Worm (Caenorhabditis elegans): ENCODE results near the gene F54C9.7.

F54C9.7 gene

DNA sequence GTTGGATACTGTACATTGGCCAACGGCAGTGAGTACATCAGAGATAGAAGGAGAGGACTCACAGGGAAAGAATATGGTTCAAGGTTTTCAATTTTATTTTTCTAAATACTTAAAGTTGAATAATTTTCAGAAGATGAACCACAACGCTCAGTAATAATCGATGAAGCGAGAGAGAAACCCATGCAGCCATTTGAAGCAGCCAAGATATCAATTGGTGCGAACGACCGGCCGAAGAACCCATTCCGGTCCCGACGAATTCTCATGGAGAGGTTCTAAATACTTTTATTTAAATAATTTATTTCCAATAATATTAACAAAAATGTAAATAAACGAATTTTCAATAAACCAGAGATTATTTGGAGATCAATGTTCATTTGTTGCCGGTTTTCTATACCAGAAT is 27.0 kb downstream of the F54C9.7 start, which contains the start of gene pigg-1:
TSS of gene pigg-1 (minus strand) at position 101 of the 400 bp plus-strand sequence.
- TF ChIP-seq rec-8 (tag; optimal IDR thresholded peaks at IDR 0.05) = no peak
- no peak for TF ChIP-seq dpl-1 (GFP tag; optimal IDR thresholded peaks at IDR 0.05)
- no peak for TF ChIP-seq mes-4 (tag; optimal IDR thresholded peaks at IDR 0.05)
- no peak for TF ChIP-seq nhr-120 (GFP tag; IDR thresholded peaks at IDR 0.05)
- TF ChIP-seq him-1 (tag; optimal IDR thresholded peaks at IDR 0.05) = no peak
- TF ChIP-seq gei-17 (GFP tag; optimal IDR thresholded peaks at IDR 0.05) = no peak

DNA sequence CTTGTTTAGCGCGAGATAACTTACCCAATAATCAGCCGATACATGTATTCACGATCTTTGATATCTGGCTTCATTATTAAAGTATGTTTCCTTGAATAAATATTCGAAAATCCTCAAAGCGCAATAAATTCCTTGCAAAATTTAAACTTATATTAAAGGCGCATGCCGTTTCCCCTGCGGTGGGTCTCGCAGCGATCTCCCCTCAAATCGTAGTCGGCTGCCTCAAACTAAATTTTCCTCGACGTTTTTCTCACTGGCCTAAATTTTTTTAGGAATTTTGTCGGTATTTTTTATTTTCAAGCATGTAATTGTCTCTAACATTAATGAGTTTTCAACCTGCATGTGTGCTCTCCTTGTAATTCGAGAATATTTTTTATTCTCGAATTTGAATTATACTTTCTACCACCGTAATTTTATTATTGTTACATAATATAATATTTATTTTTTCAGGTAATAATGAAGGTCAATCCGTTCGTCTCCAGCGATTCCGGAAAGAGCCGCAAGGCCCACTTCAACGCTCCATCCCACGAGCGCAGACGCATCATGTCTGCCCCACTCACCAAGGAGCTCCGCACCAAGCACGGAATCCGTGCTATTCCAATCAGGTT is 29.3 kb downstream of the F54C9.7 start, which contains the start of the genes cpf-1 and rpl-26:
TSS of gene cpf-1 (minus strand) at position 104 of the 608 bp plus-strand sequence.
TSS of gene rpl-26 (plus strand) at position 449 of the 608 bp plus-strand sequence.
- TF ChIP-seq F33H1.4 (GFP tag; IDR thresholded peaks at IDR 0.05) (peak; percentile 88), snpc-1.1 (tag; optimal IDR thresholded peaks at IDR 0.05; ENCODE audit: insufficient read depth) (peak; percentile 54), ceh-91 (GFP tag; IDR thresholded peaks at IDR 0.05) (no peak), die-1 (tag; optimal IDR thresholded peaks at IDR 0.05) (no peak), ceh-27 (GFP tag; optimal IDR thresholded peaks at IDR 0.05) (no peak), nfya-1 (tag; optimal IDR thresholded peaks at IDR 0.05; ENCODE audit: borderline replicate concordance, insufficient read depth) (no peak), egl-18 (GFP tag; IDR thresholded peaks at IDR 0.05) (no peak), lsl-1 (GFP tag; optimal IDR thresholded peaks at IDR 0.05) (peak; percentile 34), egl-44 (GFP tag; IDR thresholded peaks at IDR 0.05) (no peak), rec-8 (tag; optimal IDR thresholded peaks at IDR 0.05) (no peak), somi-1 (GFP tag; optimal IDR thresholded peaks at IDR 0.05) (no peak), attf-5 (GFP tag; optimal IDR thresholded peaks at IDR 0.05) (peak; percentile 18), ztf-28 (GFP tag; IDR thresholded peaks at IDR 0.05) (no peak), lin-54 (GFP tag; optimal IDR thresholded peaks at IDR 0.05) (peak; percentile 60), ets-4 (GFP tag; optimal IDR thresholded peaks at IDR 0.05) (no peak), hmg-1.2 (GFP tag; IDR thresholded peaks at IDR 0.05) (peak; percentile 28; the same call in 1 of the 2 replicates), chd-7 (tag; optimal IDR thresholded peaks at IDR 0.05) (no peak), repo-1 (tag; optimal IDR thresholded peaks at IDR 0.05) (no peak), hsf-1 (GFP tag; IDR thresholded peaks at IDR 0.05) (no peak), mes-4 (tag; optimal IDR thresholded peaks at IDR 0.05) (no peak), F23B12.7 (tag; optimal IDR thresholded peaks at IDR 0.05; ENCODE audit: insufficient read depth) (peak; percentile 30), efl-1 (GFP tag; optimal IDR thresholded peaks at IDR 0.05) (peak; percentile 9), bed-2 (GFP tag; IDR thresholded peaks at IDR 0.05) (no peak), mcd-1 (GFP tag; IDR thresholded peaks at IDR 0.05) (peak; percentile 32; the same call in 1 of the 2 replicates), F37B4.10 (GFP tag; IDR thresholded peaks at IDR 0.05) (no peak), ztf-22 (GFP tag; optimal IDR thresholded peaks at IDR 0.05) (no peak), aptf-3 (GFP tag; IDR thresholded peaks at IDR 0.05) (no peak), ztf-3 (GFP tag; optimal IDR thresholded peaks at IDR 0.05) (no peak), F49E8.2 (tag; optimal IDR thresholded peaks at IDR 0.05; ENCODE audit: insufficient read depth) (no peak), lag-1 (GFP tag; IDR thresholded peaks at IDR 0.05) (no peak), Y95B8A.8 (GFP tag; IDR thresholded peaks at IDR 0.05) (no peak), Y53F4B.3 (GFP tag; IDR thresholded peaks at IDR 0.05) (no peak), ztf-26 (tag; optimal IDR thresholded peaks at IDR 0.05) (no peak), zfh-2 (GFP tag; conservative IDR thresholded peaks at IDR 0.05) (0 out of 2 replicates have a peak, but pooled peaks have one; percentile 8), bed-1 (GFP tag; IDR thresholded peaks at IDR 0.05) (no peak), ZK185.1 (tag; optimal IDR thresholded peaks at IDR 0.05; ENCODE audit: poor library complexity, severe bottlenecking) (no peak), zim-3 (tag; optimal IDR thresholded peaks at IDR 0.05) (no peak), F10E7.11 (tag; optimal IDR thresholded peaks at IDR 0.05) (no peak), snpc-4 (GFP tag; optimal IDR thresholded peaks at IDR 0.05) (peak; percentile 71), snpc-4 (tag; optimal IDR thresholded peaks at IDR 0.05) (peak; percentile 55 to 80 (median 74)), attf-3 (GFP tag; conservative IDR thresholded peaks at IDR 0.05) (no peak), ztf-6 (GFP tag; IDR thresholded peaks at IDR 0.05) (no peak)

Measured in whole organism, young adult.